Worm (Caenorhabditis elegans): ENCODE results near the gene C37C3.17.

The C37C3.17 gene

ce11 chrV:7853900-7854299 lies 7.8 kb downstream of the C37C3.17 start:
- TF ChIP-seq pros-1 (tag; optimal IDR thresholded peaks at IDR 0.05) = no peak
- no peak for TF ChIP-seq lim-6 (tag; optimal IDR thresholded peaks at IDR 0.05)
- TF ChIP-seq nhr-232 (tag; optimal IDR thresholded peaks at IDR 0.05) = no peak
- TF ChIP-seq pqm-1 (tag; optimal IDR thresholded peaks at IDR 0.05) = no peak
- no peak for TF ChIP-seq unc-3 (GFP tag; conservative IDR thresholded peaks at IDR 0.05)
- TF ChIP-seq unc-3 (tag; optimal IDR thresholded peaks at IDR 0.05) = no peak
- no peak for TF ChIP-seq ceh-45 (GFP tag; IDR thresholded peaks at IDR 0.05)
- TF ChIP-seq pat-9 (tag; optimal IDR thresholded peaks at IDR 0.05) = no peak
- no peak for TF ChIP-seq ceh-6 (GFP tag; optimal IDR thresholded peaks at IDR 0.05)
- TF ChIP-seq ceh-18 (tag; optimal IDR thresholded peaks at IDR 0.05) = no peak
- TF ChIP-seq ceh-2 (tag; optimal IDR thresholded peaks at IDR 0.05) = no peak
- TF ChIP-seq ref-2 (tag; optimal IDR thresholded peaks at IDR 0.05) = no peak
- TF ChIP-seq zip-5 (tag; optimal IDR thresholded peaks at IDR 0.05) = no peak
- TF ChIP-seq ceh-48 (tag; optimal IDR thresholded peaks at IDR 0.05) = no peak

ce11 chrV:7852078-7852477 lies 9.6 kb downstream of the C37C3.17 start:
- TF ChIP-seq hlh-13 (GFP tag; optimal IDR thresholded peaks at IDR 0.05) (no peak), sox-2 (GFP tag; IDR thresholded peaks at IDR 0.05) (no peak), unc-3 (GFP tag; conservative IDR thresholded peaks at IDR 0.05) (no peak), unc-3 (tag; optimal IDR thresholded peaks at IDR 0.05) (no peak), T23F11.4 (GFP tag; optimal IDR thresholded peaks at IDR 0.05) (no peak), fkh-6 (tag; optimal IDR thresholded peaks at IDR 0.05) (no peak), Y22D7AL.16 (tag; optimal IDR thresholded peaks at IDR 0.05) (no peak), zip-5 (tag; optimal IDR thresholded peaks at IDR 0.05) (no peak), pros-1 (tag; optimal IDR thresholded peaks at IDR 0.05) (no peak), gmeb-2 (tag; optimal IDR thresholded peaks at IDR 0.05) (no peak), ama-1 (optimal IDR thresholded peaks at IDR 0.05) (no peak), sdc-2 (tag; optimal IDR thresholded peaks at IDR 0.05) (no peak), tbx-7 (tag; optimal IDR thresholded peaks at IDR 0.05) (no peak), npax-4 (tag; optimal IDR thresholded peaks at IDR 0.05) (no peak), rnt-1 (tag; optimal IDR thresholded peaks at IDR 0.05) (no peak), ceh-9 (tag; optimal IDR thresholded peaks at IDR 0.05) (no peak), C08G9.2 (tag; optimal IDR thresholded peaks at IDR 0.05) (no peak), unc-86 (tag; optimal IDR thresholded peaks at IDR 0.05) (no peak), nhr-232 (tag; optimal IDR thresholded peaks at IDR 0.05) (no peak), ceh-31 (tag; optimal IDR thresholded peaks at IDR 0.05) (no peak)

ce11 chrV:7848251-7848650 lies 13.4 kb downstream of the C37C3.17 start:
- no peak for TF ChIP-seq eyg-1 (tag; optimal IDR thresholded peaks at IDR 0.05)
- peak; percentile 5 for TF ChIP-seq unc-42 (tag; optimal IDR thresholded peaks at IDR 0.05)
- peak; percentile 72 for TF ChIP-seq hlh-30 (tag; optimal IDR thresholded peaks at IDR 0.05; ENCODE audit: insufficient read depth)

DNA sequence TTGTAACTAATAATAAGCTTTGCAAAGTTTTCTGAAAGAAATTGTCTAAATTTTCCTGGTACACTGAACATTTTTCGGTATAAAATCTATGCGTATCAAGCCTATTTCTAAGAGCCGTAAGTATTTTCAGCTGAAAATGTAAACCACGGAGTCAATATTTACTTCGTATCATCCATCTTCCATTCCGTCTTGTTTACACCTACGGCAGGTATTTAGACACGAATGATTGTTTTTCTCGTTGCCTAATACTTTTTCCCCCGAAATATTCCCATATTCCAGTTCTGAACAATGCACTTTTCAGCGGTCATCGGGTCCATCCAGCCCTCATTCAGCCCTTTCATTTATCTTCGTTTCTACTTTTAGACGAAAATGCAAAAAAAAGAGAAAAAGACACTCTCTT lies 14.0 kb downstream of the C37C3.17 start:
- TF ChIP-seq ceh-34 (tag; optimal IDR thresholded peaks at IDR 0.05) = no peak

ce11 chrV:7847170-7847569 lies 14.5 kb downstream of the C37C3.17 start, which contains the start of gene memo-1:
memo-1 (minus strand) TSS chrV:7847171.
- TF ChIP-seq ceh-19 (GFP tag; optimal IDR thresholded peaks at IDR 0.05) (no peak), ceh-30 (tag; optimal IDR thresholded peaks at IDR 0.05) (no peak), gmeb-2 (tag; optimal IDR thresholded peaks at IDR 0.05) (no peak), syd-9 (tag; optimal IDR thresholded peaks at IDR 0.05) (no peak), ahr-1 (tag; optimal IDR thresholded peaks at IDR 0.05) (no peak), hlh-15 (tag; optimal IDR thresholded peaks at IDR 0.05) (no peak), sox-2 (GFP tag; IDR thresholded peaks at IDR 0.05) (peak; percentile 44), unc-42 (tag; optimal IDR thresholded peaks at IDR 0.05) (no peak)

Data from whole organism, late embryonic.